Fruit fly (Drosophila melanogaster): ENCODE data around the gene CG7692.

The CG7692 gene

DNA sequence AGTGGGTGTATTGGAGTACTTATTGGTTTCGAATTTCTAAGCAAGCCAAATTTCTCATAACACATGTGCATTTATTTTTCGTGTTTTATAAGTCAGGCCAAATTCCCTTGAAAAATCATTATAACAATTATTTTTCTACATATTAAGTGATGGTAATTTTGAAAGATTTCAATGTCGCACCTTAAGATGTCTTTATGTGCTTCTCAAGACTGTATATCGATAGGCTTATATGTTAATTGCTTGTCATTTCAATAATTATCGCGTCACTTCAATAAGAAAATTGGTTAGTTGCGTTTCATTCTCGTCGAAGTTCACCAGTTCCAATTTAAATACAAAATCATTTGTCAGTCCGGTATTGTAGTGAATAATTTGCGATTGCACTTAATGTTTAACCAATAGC, at the start of gene CG7692:
CG7692 (plus strand) TSS at position 301 of the 400 bp plus-strand sequence.
- TF ChIP-seq CG8478 (optimal IDR thresholded peaks at IDR 0.05) (no peak), CTCF (optimal IDR thresholded peaks at IDR 0.05) (no peak)

DNA sequence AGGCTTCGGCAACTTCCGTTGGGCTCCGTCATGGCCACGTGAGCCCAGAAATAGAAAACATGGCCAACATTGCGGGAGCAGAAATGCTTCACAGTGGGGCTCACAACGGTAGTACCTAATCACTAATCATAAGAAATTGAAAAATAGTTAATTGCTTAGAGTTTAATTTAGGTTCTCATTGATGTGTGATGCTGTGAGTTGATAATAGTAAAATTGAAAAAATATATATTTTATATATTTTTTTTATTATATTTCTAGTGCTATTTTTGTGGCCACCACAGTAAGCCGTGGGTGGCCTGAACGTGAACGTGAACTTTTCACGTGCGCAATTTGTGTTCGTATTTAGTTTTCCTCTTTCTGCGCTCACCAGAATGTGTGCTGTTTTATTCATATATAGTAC, 41.1 kb upstream of the CG7692 start:
- TF ChIP-seq CTCF (optimal IDR thresholded peaks at IDR 0.05) (no peak), CG8478 (optimal IDR thresholded peaks at IDR 0.05) (no peak)

DNA sequence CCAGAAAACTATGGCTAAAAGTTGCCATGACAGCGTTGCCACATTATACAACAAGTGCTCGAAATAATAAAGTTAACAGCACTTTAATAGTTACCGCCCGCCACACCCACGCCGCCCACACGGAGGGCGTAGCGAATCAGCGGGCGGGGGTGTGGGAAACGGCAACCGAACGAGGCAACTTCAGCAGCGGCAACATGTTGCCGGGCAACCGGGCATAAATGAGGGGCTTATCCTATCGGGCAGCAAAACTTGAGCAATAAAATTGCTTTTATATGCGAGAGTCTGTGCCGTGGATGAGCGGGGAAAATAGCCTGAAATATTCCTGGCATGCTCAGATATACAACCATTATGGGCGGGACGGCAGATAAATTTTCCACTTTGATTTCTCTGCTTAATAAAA, 35.4 kb upstream of the CG7692 start:
- TF ChIP-seq CTCF (optimal IDR thresholded peaks at IDR 0.05) (no peak), CG8478 (optimal IDR thresholded peaks at IDR 0.05) (no peak)

DNA sequence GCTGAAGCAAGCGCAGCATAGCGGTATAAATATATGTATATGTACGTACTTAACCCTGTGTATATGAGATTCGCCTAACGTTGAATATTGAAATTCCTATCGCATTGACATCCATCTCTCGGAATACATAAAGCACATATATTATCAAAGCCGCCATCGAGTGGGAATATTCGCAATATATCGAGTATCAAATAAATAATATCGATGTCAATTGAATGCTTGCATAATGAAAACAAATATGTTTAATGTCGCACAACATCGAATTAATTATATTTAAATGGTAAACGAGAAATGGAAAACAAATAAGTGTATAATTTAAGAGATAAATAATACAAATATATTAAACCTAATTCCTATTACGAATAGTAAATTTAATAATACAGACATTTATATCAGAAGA, 30.9 kb upstream of the CG7692 start, which contains the start of gene ND-24L:
ND-24L (minus strand) TSS at position 101 of the 400 bp plus-strand sequence.
- TF ChIP-seq CTCF (optimal IDR thresholded peaks at IDR 0.05) (no peak), CG8478 (optimal IDR thresholded peaks at IDR 0.05) (no peak)

DNA sequence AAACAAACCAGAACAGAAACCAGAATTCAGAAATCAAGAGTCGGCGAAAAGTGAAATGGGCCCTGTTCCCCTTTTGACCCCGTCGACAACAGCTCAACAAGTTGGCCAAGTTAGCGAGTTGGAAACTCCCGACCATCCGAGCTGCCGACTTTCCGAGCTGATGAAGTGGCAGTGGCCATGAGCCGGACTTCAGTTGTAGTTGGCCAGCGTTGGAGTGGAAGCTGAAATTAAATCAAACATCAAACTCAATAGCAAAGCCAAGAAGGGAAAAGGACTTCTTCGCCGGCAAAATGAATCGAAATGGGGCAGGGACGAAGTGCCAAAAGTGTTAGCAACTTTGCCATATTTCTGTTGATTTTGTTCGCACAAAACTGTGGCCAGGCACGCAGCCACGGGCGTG, 29.1 kb upstream of the CG7692 start, which contains the start of gene CG13724:
CG13724 (plus strand) TSS at position 301 of the 400 bp plus-strand sequence.
- no peak for TF ChIP-seq CG8478 (optimal IDR thresholded peaks at IDR 0.05)

DNA sequence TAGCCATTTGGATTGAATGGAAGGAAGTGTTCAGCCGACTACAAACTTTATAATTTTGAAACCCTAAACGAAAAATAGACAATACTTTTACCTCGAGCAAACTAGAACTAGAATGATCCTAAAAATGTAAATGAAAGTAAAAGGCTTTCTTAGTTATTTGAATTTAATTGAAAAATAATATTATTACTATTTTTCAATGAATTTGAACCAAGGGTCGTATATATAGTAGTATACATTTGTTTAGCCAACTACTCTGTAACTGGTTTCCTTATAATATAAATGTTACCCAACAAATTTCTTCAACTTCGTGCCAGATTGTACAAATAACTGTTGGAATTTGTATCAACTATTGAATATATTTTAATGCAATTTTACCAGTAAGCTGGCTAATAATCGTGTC, 26.2 kb upstream of the CG7692 start, which contains the start of gene CG13725:
CG13725 (minus strand) TSS at position 101 of the 400 bp plus-strand sequence.
- TF ChIP-seq CG8478 (optimal IDR thresholded peaks at IDR 0.05) (no peak), CTCF (optimal IDR thresholded peaks at IDR 0.05) (no peak)

DNA sequence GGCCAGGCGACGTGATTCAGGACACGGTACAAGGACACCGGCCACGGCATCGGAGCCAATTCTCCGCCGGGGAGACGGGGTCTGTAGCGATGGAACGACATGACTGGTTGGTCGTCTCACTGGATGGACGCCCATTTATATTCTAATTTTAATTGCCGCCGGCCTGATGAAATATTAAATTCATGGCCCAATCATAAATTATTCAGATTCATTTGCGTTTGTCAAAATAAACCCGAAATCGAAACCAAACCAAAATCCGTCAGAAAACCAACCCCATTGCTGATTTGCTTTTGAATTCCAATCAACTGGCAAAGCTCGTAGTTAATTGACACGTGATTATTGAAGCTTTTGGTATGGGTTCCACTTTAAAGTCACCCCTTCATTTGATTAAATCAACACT, 22.6 kb upstream of the CG7692 start, which contains the start of gene Or74a:
Or74a (minus strand) TSS at position 101 of the 400 bp plus-strand sequence.
- no peak for TF ChIP-seq CG8478 (optimal IDR thresholded peaks at IDR 0.05)
- no peak for TF ChIP-seq CTCF (optimal IDR thresholded peaks at IDR 0.05)

DNA sequence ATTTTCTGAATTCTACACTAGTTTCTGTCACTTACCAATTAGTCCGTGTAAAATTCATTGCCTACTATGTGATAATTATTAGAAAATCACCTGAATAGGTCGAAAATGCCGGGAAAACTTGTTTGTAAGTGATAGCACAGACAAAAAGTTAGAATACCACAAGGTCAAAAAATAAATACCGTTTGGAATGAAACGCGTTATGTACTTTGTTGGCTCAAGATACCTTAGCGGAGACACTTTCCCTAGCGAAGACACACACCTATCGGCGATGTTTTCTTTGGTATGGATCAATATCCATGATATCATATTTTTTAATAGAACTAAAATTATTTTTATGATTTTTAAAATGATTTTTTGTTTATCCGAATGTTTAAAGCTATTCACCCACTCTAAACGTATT, 12.5 kb upstream of the CG7692 start, which contains the start of gene CG6479:
CG6479 (minus strand) TSS at position 141 of the 400 bp plus-strand sequence.
- peak; percentile 29 to 65 for TF ChIP-seq CTCF (optimal IDR thresholded peaks at IDR 0.05)
- TF ChIP-seq CG8478 (optimal IDR thresholded peaks at IDR 0.05) = no peak

DNA sequence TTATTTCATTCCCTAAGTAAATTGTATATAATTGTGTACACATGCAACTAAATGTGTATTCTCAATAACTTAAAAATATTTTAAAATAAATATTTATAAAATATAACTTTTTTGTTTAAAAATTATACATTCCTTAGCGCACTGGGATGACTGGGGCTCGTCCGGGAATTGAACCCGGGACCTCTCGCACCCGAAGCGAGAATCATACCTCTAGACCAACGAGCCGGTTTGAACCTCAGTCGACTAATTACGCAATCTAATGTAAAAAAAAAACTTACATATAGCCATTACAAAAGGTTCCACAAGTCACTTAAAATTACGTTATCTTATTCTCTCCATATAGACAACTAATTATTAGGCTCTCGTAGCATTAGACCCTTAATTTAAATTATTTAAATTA, 11.9 kb upstream of the CG7692 start:
- TF ChIP-seq CG8478 (optimal IDR thresholded peaks at IDR 0.05) (no peak), CTCF (optimal IDR thresholded peaks at IDR 0.05) (no peak)

DNA sequence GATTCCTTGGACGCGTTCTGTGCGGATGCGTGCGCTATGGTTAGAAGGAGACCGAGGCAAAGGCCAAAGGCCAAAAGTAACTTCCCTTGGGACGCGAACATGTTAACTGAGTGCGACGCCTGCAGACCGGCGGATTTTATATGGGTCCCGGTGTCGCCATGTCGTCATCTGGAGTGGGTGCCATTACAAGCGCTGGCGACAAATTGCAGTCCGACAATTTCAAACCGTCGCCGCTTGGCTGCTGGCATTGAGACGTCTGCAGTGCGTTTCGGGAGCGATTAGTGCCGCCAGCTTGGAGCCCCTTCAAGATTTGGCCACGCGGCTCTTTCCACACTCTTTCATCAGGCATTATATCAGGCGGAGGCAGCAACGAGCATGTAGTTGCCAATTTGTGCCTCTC, 10.4 kb upstream of the CG7692 start, which contains the start of gene CG13727:
CG13727 (minus strand) TSS at position 101 of the 400 bp plus-strand sequence.
- TF ChIP-seq CTCF (optimal IDR thresholded peaks at IDR 0.05) (no peak), CG8478 (optimal IDR thresholded peaks at IDR 0.05) (no peak)

DNA sequence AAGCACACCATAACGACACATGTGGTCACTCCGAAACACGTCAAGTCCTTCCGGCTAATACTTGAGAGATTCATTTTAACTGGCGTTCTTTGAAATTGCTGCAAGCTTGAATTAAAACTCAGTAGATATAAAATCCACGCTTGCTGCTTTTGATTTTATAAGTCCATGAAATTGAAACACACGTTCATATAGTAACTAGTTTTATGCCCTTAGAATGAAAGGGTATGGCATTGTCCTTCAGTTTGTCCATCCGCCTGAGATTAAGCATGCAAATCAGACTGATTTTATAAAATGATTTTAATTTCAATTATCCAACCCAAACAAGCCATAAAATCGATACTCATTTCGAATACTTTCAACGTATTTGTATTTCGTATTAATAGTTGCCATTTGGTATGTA, 7.0 kb upstream of the CG7692 start, which contains the start of gene brv2:
brv2 (minus strand) TSS at position 101 of the 400 bp plus-strand sequence.
- TF ChIP-seq CG8478 (optimal IDR thresholded peaks at IDR 0.05) (no peak), CTCF (optimal IDR thresholded peaks at IDR 0.05) (no peak)

DNA sequence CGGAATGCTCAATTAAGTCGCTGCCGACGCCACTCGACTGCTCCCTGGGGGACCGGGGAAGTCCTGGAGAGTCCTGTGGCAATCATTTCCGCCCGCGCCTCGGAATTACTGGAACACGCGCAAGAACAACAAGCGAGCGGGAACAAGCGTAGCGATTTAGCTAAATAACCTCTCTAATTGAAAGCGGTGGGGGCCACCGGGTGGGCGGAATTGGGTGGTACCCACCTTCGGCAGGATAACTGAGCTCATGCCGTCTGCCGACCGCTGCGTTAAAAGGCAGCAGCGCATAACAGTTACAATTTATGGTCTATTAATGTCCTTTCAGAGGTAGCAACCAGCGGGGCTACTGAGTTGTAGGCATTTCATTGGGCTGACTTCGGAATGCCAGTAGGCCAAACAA, 5.2 kb upstream of the CG7692 start:
- TF ChIP-seq CTCF (optimal IDR thresholded peaks at IDR 0.05) = no peak
- TF ChIP-seq CG8478 (optimal IDR thresholded peaks at IDR 0.05) = no peak

DNA sequence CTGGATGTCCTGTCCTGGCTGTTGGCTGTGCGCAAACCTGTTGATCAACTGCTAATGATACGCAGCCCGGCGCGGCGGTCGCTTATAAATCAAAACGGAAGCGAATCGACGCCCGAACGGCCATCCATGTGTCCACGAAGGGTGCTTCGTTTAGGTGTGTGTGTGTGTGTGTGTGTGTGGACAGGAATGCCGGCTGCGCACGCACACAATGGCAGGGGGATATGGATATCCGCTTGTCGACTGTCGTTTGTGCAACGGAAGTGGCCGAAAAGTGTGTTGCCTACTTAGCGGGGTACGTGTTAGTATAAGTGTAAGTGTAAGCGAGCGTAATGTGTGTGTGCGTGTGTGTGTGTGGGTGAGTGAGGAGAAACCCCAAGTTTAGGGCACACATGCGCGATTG, 2.0 kb upstream of the CG7692 start, which contains the start of gene Mip:
Mip (minus strand) TSS at position 63 of the 400 bp plus-strand sequence.
- TF ChIP-seq CTCF (optimal IDR thresholded peaks at IDR 0.05) (no peak), CG8478 (optimal IDR thresholded peaks at IDR 0.05) (no peak)

DNA sequence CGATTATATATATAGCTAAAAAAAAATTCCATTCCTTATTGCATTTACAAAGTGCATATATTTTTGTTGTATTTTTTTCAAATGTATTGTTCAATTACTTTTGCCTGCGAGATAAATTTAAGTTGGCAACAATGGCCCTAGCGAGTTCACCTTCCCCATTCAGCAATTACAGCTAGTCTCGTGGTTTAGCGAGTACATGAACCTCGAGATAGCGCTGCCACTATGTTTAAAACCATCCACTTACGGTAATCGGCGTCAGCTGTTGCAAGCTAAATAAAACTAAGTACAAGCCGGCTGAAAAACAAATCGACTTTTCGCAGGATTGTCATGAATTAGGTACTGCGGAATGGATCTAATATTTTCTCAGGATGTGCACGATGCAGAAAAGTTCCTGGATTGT, 1.2 kb downstream of the CG7692 start:
- TF ChIP-seq CG8478 (optimal IDR thresholded peaks at IDR 0.05) (no peak), CTCF (optimal IDR thresholded peaks at IDR 0.05) (peak; percentile 54 to 70)

DNA sequence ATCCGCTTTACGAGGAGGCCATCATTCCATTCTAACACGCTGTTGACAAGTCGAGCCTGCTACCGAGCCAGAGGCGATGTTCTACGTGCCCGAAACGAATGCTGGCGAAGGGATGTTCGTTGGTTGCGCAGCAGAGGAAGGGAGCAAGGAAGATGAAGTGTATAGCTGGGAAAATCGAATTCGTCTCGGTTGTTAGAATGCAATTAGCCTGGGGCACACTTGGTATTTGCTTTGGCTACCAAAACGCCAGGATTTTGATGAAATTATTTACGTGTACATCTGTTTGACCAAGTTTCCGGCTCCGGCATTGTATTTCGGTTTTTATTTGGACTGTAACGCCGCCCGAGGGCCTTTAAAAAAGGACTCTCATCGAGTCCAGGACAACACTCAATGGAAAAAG, 5.8 kb downstream of the CG7692 start:
- TF ChIP-seq CTCF (optimal IDR thresholded peaks at IDR 0.05) (no peak), CG8478 (optimal IDR thresholded peaks at IDR 0.05) (no peak)

DNA sequence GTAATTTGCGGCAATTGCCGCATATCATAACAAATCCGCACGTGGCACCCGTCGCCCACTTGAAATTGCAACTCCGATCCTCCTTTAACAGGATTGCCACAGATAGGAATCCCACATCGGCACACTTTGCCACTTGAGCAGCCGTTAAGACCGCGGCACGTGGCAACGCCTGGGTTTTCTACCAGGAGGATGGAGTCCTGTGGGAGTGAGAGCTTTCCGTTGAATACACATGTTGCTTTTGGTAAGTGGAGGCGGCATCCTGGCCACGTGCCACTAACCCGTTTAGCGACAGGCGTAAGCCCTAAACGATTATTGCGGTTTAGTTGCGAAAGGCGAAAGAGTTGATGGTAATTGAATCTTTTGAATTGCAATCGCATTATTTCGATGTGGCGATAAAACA, 6.9 kb downstream of the CG7692 start:
- TF ChIP-seq CG8478 (optimal IDR thresholded peaks at IDR 0.05) = no peak
- TF ChIP-seq CTCF (optimal IDR thresholded peaks at IDR 0.05) = no peak
